Fruit fly (Drosophila melanogaster) S2 (cell line): Measurements from ENCODE around the gene moody.

Experiments
- CG8478 ChIP-seq: fragments of >200 bp; optimal IDR thresholded peaks from 2 replicates; lab custom pipeline; 2018
- CTCF ChIP-seq, 2 experiments: fragments of >200 bp; optimal IDR thresholded peaks; 2 replicates each; lab custom pipeline; 2018

dm6 chrX:2083109-2083508 lies 33.2 kb upstream of the moody start:
- TF ChIP-seq CTCF (optimal IDR thresholded peaks at IDR 0.05; lab: Kevin White, UChicago) (no peak), CG8478 (no peak)
